Fruit fly (Drosophila melanogaster) whole organism: ENCODE data around the gene RpL34a.

Experiments
- CG8478 ChIP-seq: fragments of >200 bp; optimal IDR thresholded peaks from 2 replicates; lab custom pipeline; 2018; ENCODE audit warnings: inconsistent platforms
- Dll ChIP-seq: fragments of >200 bp; optimal IDR thresholded peaks from 2 replicates; lab custom pipeline; 2017
- pan ChIP-seq: fragments of >200 bp; optimal IDR thresholded peaks from 2 replicates; lab custom pipeline; 2017
- psq ChIP-seq: fragments of >200 bp; optimal IDR thresholded peaks from 2 replicates; lab custom pipeline; 2017
- usp ChIP-seq: fragments of >200 bp; optimal IDR thresholded peaks from 2 replicates; lab custom pipeline; 2017; ENCODE audit warnings: missing biosample characterization, missing genetic modification characterization, mixed read lengths

DNA sequence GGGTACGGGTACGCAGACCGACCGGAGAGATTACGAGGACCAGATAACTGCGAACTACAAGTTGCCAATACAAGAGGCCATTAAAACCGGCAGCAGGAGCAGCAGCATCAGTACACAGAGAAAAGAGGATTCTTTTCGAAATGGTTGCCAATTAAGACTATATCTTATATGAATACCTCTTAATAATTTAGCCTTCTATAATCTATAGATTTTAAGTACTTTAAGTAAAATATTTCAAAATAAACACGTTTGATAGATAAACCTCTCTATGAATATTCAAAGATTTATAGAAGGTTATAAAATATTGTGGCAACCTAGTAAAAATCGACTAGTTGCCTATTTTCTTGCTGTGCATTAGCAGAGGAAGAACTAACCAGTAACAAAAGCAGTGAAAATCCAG, 36.5 kb upstream of the RpL34a start:
- TF ChIP-seq psq (lab: Kevin White, UChicago) (no peak), pan (no peak), usp (GFP tag; lab: Kevin White, UChicago) (no peak), Dll (lab: Kevin White, UChicago) (no peak), CG8478 (lab: Kevin White, UChicago) (no peak)
